Worm (Caenorhabditis elegans) whole organism, L3 larva: Measurements from ENCODE around the gene lcmt-1.

Experiments
- R02D3.7 ChIP-seq: fragments of 150-350 bp; optimal IDR thresholded peaks from 2 replicates; lab custom pipeline; 2014; ENCODE audit warnings: missing biosample characterization, missing genetic modification characterization
- ZK546.5 ChIP-seq: sonication (generic microtip); optimal IDR thresholded peaks from 2 replicates; lab custom pipeline; 2017; ENCODE audit warnings: missing biosample characterization, missing genetic modification characterization
- aly-2 ChIP-seq: fragments of 150-350 bp; optimal IDR thresholded peaks from 2 replicates; lab custom pipeline; 2014; ENCODE audit warnings: missing biosample characterization, missing genetic modification characterization
- ama-1 ChIP-seq: fragments of 150-350 bp; optimal IDR thresholded peaks from 2 replicates; lab custom pipeline; 2018
- ceh-16 ChIP-seq: sonication (generic microtip); optimal IDR thresholded peaks from 2 replicates; lab custom pipeline; 2017; ENCODE audit warnings: missing biosample characterization, missing genetic modification characterization
- ceh-28 ChIP-seq: fragments of 150-350 bp; optimal IDR thresholded peaks from 2 replicates; lab custom pipeline; 2014; ENCODE audit warnings: missing biosample characterization, missing genetic modification reagents, missing genetic modification characterization
- ceh-9 ChIP-seq: sonication (generic microtip); optimal IDR thresholded peaks from 2 replicates; lab custom pipeline; 2018; ENCODE audit warnings: missing biosample characterization, missing genetic modification characterization
- daf-12 ChIP-seq: fragments of 150-350 bp; optimal IDR thresholded peaks from 2 replicates; lab custom pipeline; 2014; ENCODE audit warnings: missing biosample characterization, missing genetic modification reagents, missing genetic modification characterization
- egl-27 ChIP-seq: sonication (generic microtip); optimal IDR thresholded peaks from 4 replicates; lab custom pipeline; 2017; ENCODE audit warnings: missing biosample characterization, missing genetic modification reagents, missing genetic modification characterization
- egl-5 ChIP-seq: fragments of 150-350 bp; optimal IDR thresholded peaks from 2 replicates; lab custom pipeline; 2017; ENCODE audit warnings: missing biosample characterization, missing genetic modification reagents, missing genetic modification characterization, inconsistent platforms
- elt-2 ChIP-seq: sonication (generic microtip); optimal IDR thresholded peaks from 2 replicates; lab custom pipeline; 2016; ENCODE audit warnings: missing genetic modification reagents, mild to moderate bottlenecking, missing genetic modification characterization, missing compliant biosample characterization
- elt-3 ChIP-seq, 3 experiments: fragments of 150-350 bp in 1 of 3; sonication (generic microtip) in 2 of 3; optimal IDR thresholded peaks; 2 replicates in 2 of 3; 4 replicates in 1 of 3; lab custom pipeline; 2014 to 2017; ENCODE audit warnings: missing biosample characterization in 3 of 3, missing genetic modification characterization in 3 of 3
- eor-1 ChIP-seq, 2 experiments: fragments of 150-350 bp; optimal IDR thresholded peaks; 2 replicates each; lab custom pipeline; 2014 to 2018; ENCODE audit warnings: missing biosample characterization in 2 of 2, missing genetic modification characterization in 2 of 2
- fkh-2 ChIP-seq: fragments of 150-350 bp; optimal IDR thresholded peaks from 2 replicates; lab custom pipeline; 2014; ENCODE audit warnings: missing biosample characterization, missing genetic modification reagents, missing genetic modification characterization
- fos-1 ChIP-seq: fragments of 150-350 bp; optimal IDR thresholded peaks from 2 replicates; lab custom pipeline; 2014; ENCODE audit warnings: missing biosample characterization, missing genetic modification characterization
- hmg-11 ChIP-seq: sonication (generic microtip); optimal IDR thresholded peaks from 2 replicates; lab custom pipeline; 2016; ENCODE audit warnings: missing genetic modification characterization, missing compliant biosample characterization
- jun-1 ChIP-seq: fragments of 150-350 bp; optimal IDR thresholded peaks from 2 replicates; lab custom pipeline; 2014; ENCODE audit warnings: missing biosample characterization, missing genetic modification reagents, missing genetic modification characterization
- lin-15B ChIP-seq: fragments of 150-350 bp; optimal IDR thresholded peaks from 2 replicates; lab custom pipeline; 2014; ENCODE audit warnings: missing biosample characterization, missing genetic modification characterization
- lin-39 ChIP-seq: fragments of 150-350 bp; optimal IDR thresholded peaks from 2 replicates; lab custom pipeline; 2018; ENCODE audit warnings: missing biosample characterization, missing genetic modification reagents, missing genetic modification characterization
- lsy-12 ChIP-seq: sonication (generic microtip); optimal IDR thresholded peaks from 2 replicates; lab custom pipeline; 2016; ENCODE audit warnings: mild to moderate bottlenecking, missing genetic modification characterization, missing compliant biosample characterization
- mdl-1 ChIP-seq: fragments of 150-350 bp; optimal IDR thresholded peaks from 2 replicates; lab custom pipeline; 2014; ENCODE audit warnings: missing biosample characterization, missing genetic modification characterization
- mml-1 ChIP-seq: fragments of 150-350 bp; sonication (generic microtip); optimal IDR thresholded peaks from 3 replicates; lab custom pipeline; 2014; ENCODE audit warnings: missing biosample characterization, missing genetic modification characterization
- nfya-1 ChIP-seq: sonication (generic microtip); optimal IDR thresholded peaks from 2 replicates; lab custom pipeline; 2017; ENCODE audit warnings: missing genetic modification characterization, mild to moderate bottlenecking, missing compliant biosample characterization, antibody characterized with exemption, moderate library complexity; ENCODE audit not compliant: insufficient read depth
- nhr-11 ChIP-seq: fragments of 150-350 bp; optimal IDR thresholded peaks from 2 replicates; lab custom pipeline; 2014; ENCODE audit warnings: missing biosample characterization, missing genetic modification characterization
- nhr-12 ChIP-seq: fragments of 150-350 bp; optimal IDR thresholded peaks from 2 replicates; lab custom pipeline; 2014; ENCODE audit warnings: missing biosample characterization, missing genetic modification characterization
- nhr-23 ChIP-seq: fragments of 150-350 bp; optimal IDR thresholded peaks from 2 replicates; lab custom pipeline; 2014; ENCODE audit warnings: missing biosample characterization, missing genetic modification reagents, missing genetic modification characterization
- nhr-25 ChIP-seq: sonication (generic microtip); optimal IDR thresholded peaks from 2 replicates; lab custom pipeline; 2017; ENCODE audit warnings: missing biosample characterization, missing genetic modification characterization
- nhr-28 ChIP-seq: fragments of 150-350 bp; optimal IDR thresholded peaks from 2 replicates; lab custom pipeline; 2014; ENCODE audit warnings: missing biosample characterization, missing genetic modification characterization
- nhr-43 ChIP-seq: sonication (generic microtip); optimal IDR thresholded peaks from 2 replicates; lab custom pipeline; 2016; ENCODE audit warnings: mild to moderate bottlenecking, missing genetic modification characterization, missing compliant biosample characterization; ENCODE audit not compliant: poor library complexity, severe bottlenecking
- nhr-67 ChIP-seq: fragments of 150-350 bp; optimal IDR thresholded peaks from 2 replicates; lab custom pipeline; 2014; ENCODE audit warnings: missing biosample characterization, missing genetic modification characterization
- nhr-76 ChIP-seq: fragments of 150-350 bp; sonication (generic microtip); optimal IDR thresholded peaks from 5 replicates; lab custom pipeline; 2014; ENCODE audit warnings: missing biosample characterization, missing genetic modification characterization
- nhr-77 ChIP-seq: fragments of 150-350 bp; optimal IDR thresholded peaks from 2 replicates; lab custom pipeline; 2014; ENCODE audit warnings: missing biosample characterization, missing genetic modification characterization
- pha-4 ChIP-seq: fragments of 150-350 bp; optimal IDR thresholded peaks from 2 replicates; lab custom pipeline; 2014; ENCODE audit warnings: missing biosample characterization, missing genetic modification reagents, missing genetic modification characterization
- pqm-1 ChIP-seq: fragments of 150-350 bp; optimal IDR thresholded peaks from 2 replicates; lab custom pipeline; 2017; ENCODE audit warnings: missing biosample characterization, missing genetic modification characterization, inconsistent platforms
- sea-2 ChIP-seq: fragments of 150-350 bp; sonication (generic microtip); optimal IDR thresholded peaks from 4 replicates; lab custom pipeline; 2014; ENCODE audit warnings: missing biosample characterization, missing genetic modification reagents, missing genetic modification characterization
- skn-1 ChIP-seq: fragments of 150-350 bp; optimal IDR thresholded peaks from 2 replicates; lab custom pipeline; 2014; ENCODE audit warnings: missing biosample characterization, missing genetic modification characterization
- snpc-4 ChIP-seq: fragments of 150-350 bp; optimal IDR thresholded peaks from 2 replicates; lab custom pipeline; 2014; ENCODE audit warnings: missing biosample characterization, missing genetic modification characterization
- tbx-2 ChIP-seq: sonication (generic microtip); optimal IDR thresholded peaks from 2 replicates; lab custom pipeline; 2016; ENCODE audit warnings: mild to moderate bottlenecking, missing genetic modification characterization, missing compliant biosample characterization
- unc-39 ChIP-seq: sonication (generic microtip); optimal IDR thresholded peaks from 4 replicates; lab custom pipeline; 2017; ENCODE audit warnings: missing biosample characterization, missing genetic modification characterization
- zag-1 ChIP-seq: fragments of 150-350 bp; optimal IDR thresholded peaks from 2 replicates; lab custom pipeline; 2014; ENCODE audit warnings: missing biosample characterization, missing genetic modification characterization
- ztf-11 ChIP-seq: fragments of 150-350 bp; optimal IDR thresholded peaks from 2 replicates; lab custom pipeline; 2014; ENCODE audit warnings: missing biosample characterization, missing genetic modification characterization
- ztf-4 ChIP-seq: fragments of 150-350 bp; optimal IDR thresholded peaks from 2 replicates; lab custom pipeline; 2014; ENCODE audit warnings: missing biosample characterization, missing genetic modification characterization

Gene lcmt-1

ce11 chrIII:4302293-4302692 is 41.0 kb upstream of the lcmt-1 start, which contains the start of gene R10E4.9:
Gene R10E4.9 (minus strand): TSS chrIII:4302393.
- no peak for TF ChIP-seq nhr-67 (tag; lab: Kevin White, UChicago)
- TF ChIP-seq fkh-2, result no peak
- TF ChIP-seq lin-39 (tag; lab: Kevin White, UChicago), result no peak
- no peak for TF ChIP-seq nhr-28 (tag; lab: Kevin White, UChicago)
- no peak for TF ChIP-seq nhr-11 (tag; lab: Kevin White, UChicago)
- TF ChIP-seq daf-12, result no peak
- no peak for TF ChIP-seq elt-3 (tag; optimal IDR thresholded peaks at IDR 0.05; lab: Kevin White, UChicago)
- TF ChIP-seq ztf-4 (tag; lab: Kevin White, UChicago), result no peak
- TF ChIP-seq nhr-43, result no peak
- TF ChIP-seq hmg-11 (tag; lab: Kevin White, UChicago), result no peak
- no peak for TF ChIP-seq snpc-4
- no peak for TF ChIP-seq nhr-12
- TF ChIP-seq jun-1 (tag; lab: Kevin White, UChicago), result no peak
- TF ChIP-seq eor-1 (tag; optimal IDR thresholded peaks at IDR 0.05; lab: Kevin White, UChicago), result no peak
- TF ChIP-seq lin-15B, result no peak
- TF ChIP-seq nhr-25 (tag; lab: Kevin White, UChicago), result no peak
- TF ChIP-seq zag-1 (tag; lab: Kevin White, UChicago), result no peak

ce11 chrIII:4302780-4303179 is 40.5 kb upstream of the lcmt-1 start:
- TF ChIP-seq egl-27 (no peak), ceh-28 (no peak), elt-2 (tag; lab: Kevin White, UChicago) (no peak), nhr-25 (tag; lab: Kevin White, UChicago) (peak; percentile 47)

ce11 chrIII:4309303-4309702 is 33.9 kb upstream of the lcmt-1 start:
- no peak for TF ChIP-seq mdl-1 (tag; lab: Kevin White, UChicago)
- TF ChIP-seq ztf-11 (tag; lab: Kevin White, UChicago), result no peak
- TF ChIP-seq elt-2 (tag; lab: Kevin White, UChicago), result no peak
- no peak for TF ChIP-seq ZK546.5 (tag; lab: Kevin White, UChicago)

- no peak for TF ChIP-seq nhr-12
- TF ChIP-seq lin-15B, result peak; percentile 63
- TF ChIP-seq elt-3 (tag; optimal IDR thresholded peaks at IDR 0.05; lab: Kevin White, UChicago), result no peak
- TF ChIP-seq sea-2 (GFP tag; lab: Kevin White, UChicago), result no peak
- TF ChIP-seq unc-39 (tag; lab: Kevin White, UChicago), result no peak
- no peak for TF ChIP-seq ama-1 (lab: Kevin White, UChicago)
- TF ChIP-seq egl-5 (tag; lab: Kevin White, UChicago), result peak; percentile 80
- no peak for TF ChIP-seq fos-1 (tag; lab: Kevin White, UChicago)
- no peak for TF ChIP-seq eor-1 (tag; optimal IDR thresholded peaks at IDR 0.05; lab: Kevin White, UChicago)
- no peak for TF ChIP-seq tbx-2
- peak; percentile 57 for TF ChIP-seq lin-39 (tag; lab: Kevin White, UChicago)
- TF ChIP-seq zag-1 (tag; lab: Kevin White, UChicago), result no peak
- peak; percentile 88 for TF ChIP-seq nfya-1 (tag; lab: Kevin White, UChicago)
- peak; percentile 63 for TF ChIP-seq ceh-28
- no peak for TF ChIP-seq R02D3.7
- TF ChIP-seq jun-1 (tag; lab: Kevin White, UChicago), result peak; percentile 74
- TF ChIP-seq fkh-2, result no peak
- TF ChIP-seq ztf-4 (tag; lab: Kevin White, UChicago), result no peak
- TF ChIP-seq pha-4, result peak; percentile 92
- TF ChIP-seq mml-1 (tag; lab: Kevin White, UChicago), result no peak
- TF ChIP-seq snpc-4, result no peak
- TF ChIP-seq nhr-77 (tag; lab: Kevin White, UChicago), result no peak
- peak; percentile 5 for TF ChIP-seq skn-1
- TF ChIP-seq nhr-76 (tag; lab: Kevin White, UChicago), result no peak
- peak; percentile 77 for TF ChIP-seq hmg-11 (tag; lab: Kevin White, UChicago)
- TF ChIP-seq elt-2 (tag; lab: Kevin White, UChicago), result peak; percentile 65
- TF ChIP-seq nhr-11 (tag; lab: Kevin White, UChicago), result no peak
- TF ChIP-seq nhr-25 (tag; lab: Kevin White, UChicago), result peak; percentile 88
- TF ChIP-seq pqm-1 (tag; lab: Kevin White, UChicago), result peak; percentile 37
- no peak for TF ChIP-seq nhr-28 (tag; lab: Kevin White, UChicago)
- no peak for TF ChIP-seq ceh-9
- TF ChIP-seq daf-12, result no peak
- TF ChIP-seq aly-2 (tag; lab: Kevin White, UChicago), result no peak
- TF ChIP-seq nhr-67 (tag; lab: Kevin White, UChicago), result no peak
- peak; percentile 74 for TF ChIP-seq nhr-23 (tag; lab: Kevin White, UChicago)
- no peak for TF ChIP-seq lsy-12
- no peak for TF ChIP-seq egl-27
- TF ChIP-seq ceh-16, result no peak
- no peak for TF ChIP-seq mdl-1 (tag; lab: Kevin White, UChicago)
These were observed 29.9 kb upstream of the lcmt-1 start, which contains the start of the genes evl-14 and dcn-1 for ce11 chrIII:4313061-4313962. Gene evl-14 (minus strand): TSS chrIII:4313128. Gene dcn-1 (plus strand): TSS chrIII:4313912.
